Fruit fly (Drosophila melanogaster): ENCODE measurements around the gene CG31909.

Gene CG31909

DNA sequence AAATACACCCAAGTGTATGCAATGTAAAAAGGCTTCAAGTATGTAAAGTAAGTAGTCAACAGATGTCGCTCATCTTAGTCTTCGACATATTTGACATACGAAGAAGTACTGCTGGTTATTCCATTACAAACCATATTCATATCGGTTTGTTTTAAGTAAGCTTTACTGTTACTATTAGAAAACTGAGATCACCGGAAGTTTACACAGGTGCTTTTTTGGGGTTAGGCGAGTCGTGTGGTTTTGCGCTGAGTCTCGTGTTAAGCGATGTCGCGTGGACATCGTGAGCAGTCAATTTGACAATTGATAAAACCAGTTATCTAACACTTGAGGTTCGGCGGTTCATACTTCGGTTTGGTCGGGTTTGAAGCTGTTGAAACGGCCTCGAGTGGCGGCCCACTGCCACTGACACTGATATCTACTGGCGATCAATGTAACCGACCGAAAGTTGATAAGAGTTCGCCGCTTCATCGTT is 2.6 kb upstream of the CG31909 start (continued):
- TF ChIP-seq Sry-β (GFP tag; optimal IDR thresholded peaks at IDR 0.05) (no peak), Ssrp (tag; optimal IDR thresholded peaks at IDR 0.05) (no peak), sr (GFP tag; IDR thresholded peaks at IDR 0.05) (no peak), Chrac-16 (GFP tag; optimal IDR thresholded peaks at IDR 0.05) (no peak), pita (GFP tag; optimal IDR thresholded peaks at IDR 0.05) (no peak), CG12659 (GFP tag; optimal IDR thresholded peaks at IDR 0.05) (no peak), NC2β (GFP tag; optimal IDR thresholded peaks at IDR 0.05) (no peak), Dp (GFP tag; optimal IDR thresholded peaks at IDR 0.05) (no peak), CG3847 (GFP tag; IDR thresholded peaks at IDR 0.05) (no peak), CG5245 (GFP tag; optimal IDR thresholded peaks at IDR 0.05) (no peak), Hand (GFP tag; optimal IDR thresholded peaks at IDR 0.05) (no peak), CG3838 (GFP tag; optimal IDR thresholded peaks at IDR 0.05) (no peak), CG6175 (GFP tag; IDR thresholded peaks at IDR 0.05) (no peak), bbx (GFP tag; IDR thresholded peaks at IDR 0.05; ENCODE audit: partially characterized antibody) (no peak), Deaf1 (tag; optimal IDR thresholded peaks at IDR 0.05) (peak; percentile 77), CG14860 (GFP tag; IDR thresholded peaks at IDR 0.05; ENCODE audit: partially characterized antibody) (peak; percentile 56; the same call in 2 of the 3 replicates), Awh (GFP tag; IDR thresholded peaks at IDR 0.05) (no peak), twi (tag; optimal IDR thresholded peaks at IDR 0.05) (no peak), ssp (GFP tag; IDR thresholded peaks at IDR 0.05) (no peak), nau (GFP tag; optimal IDR thresholded peaks at IDR 0.05) (no peak), CG10565 (GFP tag; optimal IDR thresholded peaks at IDR 0.05) (no peak), CG11398 (GFP tag; optimal IDR thresholded peaks at IDR 0.05) (no peak), Neu2 (GFP tag; optimal IDR thresholded peaks at IDR 0.05; ENCODE audit: borderline replicate concordance) (no peak), dmrt99B (tag; optimal IDR thresholded peaks at IDR 0.05) (no peak), dimm (GFP tag; IDR thresholded peaks at IDR 0.05) (no peak), pfk (GFP tag; optimal IDR thresholded peaks at IDR 0.05) (no peak), CG18011 (GFP tag; optimal IDR thresholded peaks at IDR 0.05) (no peak), Spps (tag; optimal IDR thresholded peaks at IDR 0.05) (no peak), CG16813 (GFP tag; IDR thresholded peaks at IDR 0.05; ENCODE audit: partially characterized antibody) (peak; percentile 30; the same call in 1 of the 3 replicates), chm (GFP tag; IDR thresholded peaks at IDR 0.05) (no peak), CG17802 (tag; optimal IDR thresholded peaks at IDR 0.05) (no peak), CG15269 (tag; optimal IDR thresholded peaks at IDR 0.05) (peak; percentile 3), ems (GFP tag; optimal IDR thresholded peaks at IDR 0.05) (no peak), CG2712 (tag; optimal IDR thresholded peaks at IDR 0.05) (no peak), ind (GFP tag; optimal IDR thresholded peaks at IDR 0.05) (no peak), Dek (tag; optimal IDR thresholded peaks at IDR 0.05) (no peak), CG2678 (tag; optimal IDR thresholded peaks at IDR 0.05) (no peak), CG3065 (GFP tag; optimal IDR thresholded peaks at IDR 0.05) (no peak), Rx (GFP tag; IDR thresholded peaks at IDR 0.05) (no peak), inv (GFP tag; IDR thresholded peaks at IDR 0.05; ENCODE audit: partially characterized antibody) (0 out of 2 replicates have a peak, but pooled peaks have one; percentile 17), CG7786 (GFP tag; optimal IDR thresholded peaks at IDR 0.05) (no peak), CG34422 (GFP tag; IDR thresholded peaks at IDR 0.05) (no peak), CG8944 (GFP tag; optimal IDR thresholded peaks at IDR 0.05) (no peak), pnt (GFP tag; optimal IDR thresholded peaks at IDR 0.05) (no peak), Atf6 (GFP tag; IDR thresholded peaks at IDR 0.05) (0 out of 2 replicates have a peak, but pooled peaks have one; percentile 39), CG4328 (GFP tag; optimal IDR thresholded peaks at IDR 0.05) (no peak), lab (GFP tag; optimal IDR thresholded peaks at IDR 0.05) (peak; percentile 52), ftz-f1 (GFP tag; optimal IDR thresholded peaks at IDR 0.05) (peak; percentile 54), aop (GFP tag; IDR thresholded peaks at IDR 0.05) (no peak), pan (optimal IDR thresholded peaks at IDR 0.05) (no peak), pan (GFP tag; optimal IDR thresholded peaks at IDR 0.05 in 1 of 2, IDR thresholded peaks at IDR 0.05 in 1 of 2) (peak in 1 of 2 experiments; percentile 20)
